Worm (Caenorhabditis elegans) whole organism, early embryonic: ENCODE measurements around the gene tmbi-4.

Source experiments
- F13C5.2 ChIP-seq: sonication (generic microtip); optimal IDR thresholded peaks from 2 replicates; lab custom pipeline; 2017; ENCODE audit warnings: mild to moderate bottlenecking, missing genetic modification characterization, inconsistent platforms, missing compliant biosample characterization
- ceh-13 ChIP-seq: fragments of 200-800 bp; sonication (Bioruptor generic); optimal IDR thresholded peaks from 2 replicates; lab custom pipeline; 2018; ENCODE audit warnings: mild to moderate bottlenecking, missing genetic modification characterization, missing compliant biosample characterization
- flt-1 ChIP-seq: fragments of 200-800 bp; sonication (Bioruptor generic); IDR thresholded peaks from 2 replicates; pipeline ENCODE4 v1.3.6; 2022; ENCODE audit warnings: missing genetic modification characterization, missing compliant biosample characterization

DNA sequence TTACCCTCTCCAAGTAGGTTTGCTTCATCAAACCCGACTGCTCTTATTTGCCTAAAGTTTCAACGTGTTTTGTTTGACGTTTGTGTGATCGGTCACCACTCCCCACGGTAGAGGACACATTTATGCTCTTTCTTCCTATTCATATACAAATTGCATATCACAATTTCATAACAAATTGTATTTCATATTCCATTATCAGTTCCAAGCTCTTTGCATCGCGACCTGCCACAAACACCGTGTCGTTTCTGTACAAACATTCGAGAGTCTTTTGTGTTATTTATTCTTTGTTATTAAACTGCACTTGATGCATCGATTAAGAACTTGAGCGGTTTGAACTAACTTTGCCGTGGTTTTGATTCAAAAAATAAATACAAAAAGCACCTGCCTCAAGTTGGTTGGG is 59.6 kb downstream of the tmbi-4 start:
- TF ChIP-seq flt-1 (GFP tag; lab: Robert Waterston, UW), result no peak
- TF ChIP-seq F13C5.2 (tag; lab: Kevin White, UChicago), result no peak
- no peak for TF ChIP-seq ceh-13 (GFP tag; lab: Kevin White, UChicago)
